Fruit fly (Drosophila melanogaster): ENCODE data around the gene CG32181.

Gene CG32181

dm6 chr3L:17802107-17802506 is 42.6 kb downstream of the CG32181 start, which contains the start of gene NUCB1 (continued):
- TF ChIP-seq Sox14 (GFP tag; optimal IDR thresholded peaks at IDR 0.05), result no peak
- no peak for TF ChIP-seq Eip93F (GFP tag; optimal IDR thresholded peaks at IDR 0.05)
- no peak for TF ChIP-seq spab (GFP tag; optimal IDR thresholded peaks at IDR 0.05)
- TF ChIP-seq esn (GFP tag; optimal IDR thresholded peaks at IDR 0.05), result no peak
- no peak for TF ChIP-seq dsx (GFP tag; optimal IDR thresholded peaks at IDR 0.05; ENCODE audit: poor library complexity, severe bottlenecking)
- peak; percentile 23 for TF ChIP-seq CG7368 (GFP tag; optimal IDR thresholded peaks at IDR 0.05)
- no peak for TF ChIP-seq OdsH (GFP tag; optimal IDR thresholded peaks at IDR 0.05)
- TF ChIP-seq CG1621 (tag; optimal IDR thresholded peaks at IDR 0.05), result no peak
- TF ChIP-seq CG32006 (GFP tag; optimal IDR thresholded peaks at IDR 0.05), result no peak
- TF ChIP-seq salr (GFP tag; optimal IDR thresholded peaks at IDR 0.05), result no peak
- TF ChIP-seq CG34406 (GFP tag; optimal IDR thresholded peaks at IDR 0.05), result no peak
- no peak for TF ChIP-seq pdm3 (GFP tag; optimal IDR thresholded peaks at IDR 0.05)
- no peak for TF ChIP-seq CG6163 (GFP tag; IDR thresholded peaks at IDR 0.05)
- TF ChIP-seq CG3032 (tag; optimal IDR thresholded peaks at IDR 0.05), result no peak
- TF ChIP-seq CG9139 (GFP tag; optimal IDR thresholded peaks at IDR 0.05), result no peak
- TF ChIP-seq fd59A (GFP tag; optimal IDR thresholded peaks at IDR 0.05), result no peak
- no peak for TF ChIP-seq CG15336 (GFP tag; IDR thresholded peaks at IDR 0.05)

dm6 chr3L:17804511-17804910 is 45.0 kb downstream of the CG32181 start, which contains the start of gene ais:
TSS of gene ais (minus strand) at chr3L:17804715.
- TF ChIP-seq OdsH (GFP tag; optimal IDR thresholded peaks at IDR 0.05), result peak; percentile 42
- TF ChIP-seq CG31627 (GFP tag; optimal IDR thresholded peaks at IDR 0.05), result peak; percentile 10
- no peak for TF ChIP-seq CG8119 (GFP tag; IDR thresholded peaks at IDR 0.05)
- no peak for TF ChIP-seq Sox15 (GFP tag; optimal IDR thresholded peaks at IDR 0.05)
- TF ChIP-seq CG8632 (GFP tag; optimal IDR thresholded peaks at IDR 0.05), result no peak
- TF ChIP-seq Smox (GFP tag; optimal IDR thresholded peaks at IDR 0.05), result no peak
- no peak for TF ChIP-seq cyc (GFP tag; optimal IDR thresholded peaks at IDR 0.05)
- no peak for TF ChIP-seq svp (GFP tag)
- no peak for TF ChIP-seq CG11902 (GFP tag; optimal IDR thresholded peaks at IDR 0.05)
- peak; percentile 41 for TF ChIP-seq esn (GFP tag; optimal IDR thresholded peaks at IDR 0.05)
- TF ChIP-seq CG6808 (GFP tag; optimal IDR thresholded peaks at IDR 0.05), result no peak
- peak; percentile 28 for TF ChIP-seq Hr39 (GFP tag; optimal IDR thresholded peaks at IDR 0.05)
- TF ChIP-seq acj6 (GFP tag; optimal IDR thresholded peaks at IDR 0.05), result peak; percentile 17
- no peak for TF ChIP-seq CG16779 (tag; optimal IDR thresholded peaks at IDR 0.05)
- no peak for TF ChIP-seq CG11762 (GFP tag; optimal IDR thresholded peaks at IDR 0.05; ENCODE audit: insufficient read depth)
- TF ChIP-seq CG15336 (GFP tag; IDR thresholded peaks at IDR 0.05), result no peak
- no peak for TF ChIP-seq CG7368 (GFP tag; optimal IDR thresholded peaks at IDR 0.05)
- no peak for TF ChIP-seq Gug (GFP tag; IDR thresholded peaks at IDR 0.05)
- no peak for TF ChIP-seq Ets96B (tag; optimal IDR thresholded peaks at IDR 0.05)
- TF ChIP-seq fd85E (GFP tag; optimal IDR thresholded peaks at IDR 0.05), result no peak
- no peak for TF ChIP-seq Hr4 (GFP tag; optimal IDR thresholded peaks at IDR 0.05)
- TF ChIP-seq Eip75B (GFP tag; optimal IDR thresholded peaks at IDR 0.05), result no peak
- TF ChIP-seq eg (GFP tag; IDR thresholded peaks at IDR 0.05), result no peak
- no peak for TF ChIP-seq Eip78C (GFP tag)
- no peak for TF ChIP-seq Sox14 (GFP tag; optimal IDR thresholded peaks at IDR 0.05)
- no peak for TF ChIP-seq topi (GFP tag; optimal IDR thresholded peaks at IDR 0.05)
- TF ChIP-seq CG34406 (GFP tag; optimal IDR thresholded peaks at IDR 0.05), result peak; percentile 9
- no peak for TF ChIP-seq pdm3 (GFP tag; optimal IDR thresholded peaks at IDR 0.05)
- no peak for TF ChIP-seq CG6792 (GFP tag; optimal IDR thresholded peaks at IDR 0.05)
- no peak for TF ChIP-seq CG9139 (GFP tag; optimal IDR thresholded peaks at IDR 0.05)
- no peak for TF ChIP-seq CG3032 (tag; optimal IDR thresholded peaks at IDR 0.05)
- TF ChIP-seq lz (GFP tag; optimal IDR thresholded peaks at IDR 0.05), result peak; percentile 23
- TF ChIP-seq vri (GFP tag; optimal IDR thresholded peaks at IDR 0.05), result no peak
- no peak for TF ChIP-seq CG6163 (GFP tag; IDR thresholded peaks at IDR 0.05)
- TF ChIP-seq achi (GFP tag; optimal IDR thresholded peaks at IDR 0.05), result no peak
- TF ChIP-seq Eip93F (GFP tag; optimal IDR thresholded peaks at IDR 0.05), result no peak
- TF ChIP-seq CG10669 (GFP tag; optimal IDR thresholded peaks at IDR 0.05), result no peak
- no peak for TF ChIP-seq CG8319 (GFP tag; optimal IDR thresholded peaks at IDR 0.05)
- TF ChIP-seq net (GFP tag; optimal IDR thresholded peaks at IDR 0.05), result no peak
- TF ChIP-seq CG10631 (GFP tag; optimal IDR thresholded peaks at IDR 0.05), result no peak
- TF ChIP-seq CG32006 (GFP tag; optimal IDR thresholded peaks at IDR 0.05), result no peak
- no peak for TF ChIP-seq Ets21C (GFP tag; optimal IDR thresholded peaks at IDR 0.05)
- no peak for TF ChIP-seq Sox102F (GFP tag; optimal IDR thresholded peaks at IDR 0.05)
- TF ChIP-seq CG11294 (GFP tag; IDR thresholded peaks at IDR 0.05), result no peak
- no peak for TF ChIP-seq fd59A (GFP tag; optimal IDR thresholded peaks at IDR 0.05)
- TF ChIP-seq Met (GFP tag; optimal IDR thresholded peaks at IDR 0.05), result no peak
